Worm (Caenorhabditis elegans): Measurements from ENCODE around the gene Y116A8B.4.

ce11 chrIV:17199706-17200105 lies 23.9 kb upstream of the Y116A8B.4 start:
- no peak for TF ChIP-seq tbp1 (GFP tag; optimal IDR thresholded peaks at IDR 0.05)
- no peak for TF ChIP-seq K12H6.12 (tag; optimal IDR thresholded peaks at IDR 0.05)
- TF ChIP-seq unc-62 (GFP tag; optimal IDR thresholded peaks at IDR 0.05), result no peak
- no peak for TF ChIP-seq C06A6.2 (GFP tag; conservative IDR thresholded peaks at IDR 0.05)
- no peak for TF ChIP-seq egl-18 (GFP tag; IDR thresholded peaks at IDR 0.05)
- TF ChIP-seq ceh-27 (GFP tag; optimal IDR thresholded peaks at IDR 0.05), result no peak
- no peak for TF ChIP-seq dox-1 (GFP tag; IDR thresholded peaks at IDR 0.05)
- no peak for TF ChIP-seq mel-28 (tag; optimal IDR thresholded peaks at IDR 0.05; ENCODE audit: borderline replicate concordance)
- no peak for TF ChIP-seq B0336.3 (GFP tag; IDR thresholded peaks at IDR 0.05)
- TF ChIP-seq let-526 (GFP tag; IDR thresholded peaks at IDR 0.05), result no peak
- TF ChIP-seq nhr-90 (tag; optimal IDR thresholded peaks at IDR 0.05), result no peak
- TF ChIP-seq ceh-91 (GFP tag; IDR thresholded peaks at IDR 0.05), result no peak
- no peak for TF ChIP-seq snpc-1.1 (tag; optimal IDR thresholded peaks at IDR 0.05; ENCODE audit: insufficient read depth)
- TF ChIP-seq die-1 (tag; optimal IDR thresholded peaks at IDR 0.05), result no peak

Measured in whole organism, young adult.